Worm (Caenorhabditis elegans): Measurements from ENCODE around the gene Y81B9A.3.

Gene Y81B9A.3

ce11 chrX:9225273-9225672, 43.0 kb downstream of the Y81B9A.3 start (continued):
- TF ChIP-seq unc-55 (GFP tag; optimal IDR thresholded peaks at IDR 0.05) (peak; percentile 32), elt-2 (tag; optimal IDR thresholded peaks at IDR 0.05) (peak; percentile 57), ztf-16 (tag; optimal IDR thresholded peaks at IDR 0.05) (peak; percentile 31), unc-3 (GFP tag; conservative IDR thresholded peaks at IDR 0.05) (no peak), unc-3 (tag; optimal IDR thresholded peaks at IDR 0.05) (no peak), ceh-30 (tag; optimal IDR thresholded peaks at IDR 0.05) (no peak), tbx-7 (tag; optimal IDR thresholded peaks at IDR 0.05) (no peak), lin-11 (tag; optimal IDR thresholded peaks at IDR 0.05) (no peak), nhr-11 (tag; optimal IDR thresholded peaks at IDR 0.05) (no peak), pha-4 (tag; optimal IDR thresholded peaks at IDR 0.05) (no peak), C08G9.2 (tag; optimal IDR thresholded peaks at IDR 0.05) (no peak), gmeb-2 (tag; optimal IDR thresholded peaks at IDR 0.05) (no peak), pha-2 (tag; optimal IDR thresholded peaks at IDR 0.05) (peak; percentile 60), pat-9 (tag; optimal IDR thresholded peaks at IDR 0.05) (no peak), sox-4 (tag; optimal IDR thresholded peaks at IDR 0.05) (no peak), fkh-10 (GFP tag; optimal IDR thresholded peaks at IDR 0.05) (no peak), fkh-6 (tag; optimal IDR thresholded peaks at IDR 0.05) (no peak), elt-4 (tag; optimal IDR thresholded peaks at IDR 0.05) (no peak), ceh-45 (GFP tag; IDR thresholded peaks at IDR 0.05) (no peak), C38D4.7 (GFP tag; optimal IDR thresholded peaks at IDR 0.05) (no peak), ahr-1 (tag; optimal IDR thresholded peaks at IDR 0.05) (no peak), syd-9 (tag; optimal IDR thresholded peaks at IDR 0.05) (no peak), tbx-2 (tag; optimal IDR thresholded peaks at IDR 0.05) (peak; percentile 62), K02D7.2 (tag; optimal IDR thresholded peaks at IDR 0.05) (no peak), odd-2 (tag; optimal IDR thresholded peaks at IDR 0.05) (no peak), zip-5 (tag; optimal IDR thresholded peaks at IDR 0.05) (no peak), pax-1 (tag; optimal IDR thresholded peaks at IDR 0.05) (peak; percentile 1), fax-1 (tag; optimal IDR thresholded peaks at IDR 0.05) (no peak), hlh-13 (GFP tag; optimal IDR thresholded peaks at IDR 0.05) (no peak), F13H6.1 (tag; optimal IDR thresholded peaks at IDR 0.05) (no peak), ceh-22 (tag; optimal IDR thresholded peaks at IDR 0.05) (no peak), ceh-24 (tag; optimal IDR thresholded peaks at IDR 0.05) (no peak), sox-2 (GFP tag; IDR thresholded peaks at IDR 0.05) (no peak), unc-86 (tag; optimal IDR thresholded peaks at IDR 0.05) (no peak), dmd-4 (tag; optimal IDR thresholded peaks at IDR 0.05; ENCODE audit: borderline replicate concordance) (no peak), hlh-6 (tag; optimal IDR thresholded peaks at IDR 0.05) (no peak), ceh-2 (tag; optimal IDR thresholded peaks at IDR 0.05) (no peak), ceh-48 (tag; optimal IDR thresholded peaks at IDR 0.05) (no peak)

ce11 chrX:9226904-9227303, 44.7 kb downstream of the Y81B9A.3 start:
- TF ChIP-seq ceh-45 (GFP tag; IDR thresholded peaks at IDR 0.05) (no peak), ama-1 (optimal IDR thresholded peaks at IDR 0.05) (no peak), K02D7.2 (tag; optimal IDR thresholded peaks at IDR 0.05) (no peak), ceh-2 (tag; optimal IDR thresholded peaks at IDR 0.05) (no peak), pat-9 (tag; optimal IDR thresholded peaks at IDR 0.05) (no peak), pax-1 (tag; optimal IDR thresholded peaks at IDR 0.05) (no peak), unc-86 (tag; optimal IDR thresholded peaks at IDR 0.05) (no peak), tbx-7 (tag; optimal IDR thresholded peaks at IDR 0.05) (no peak), ceh-30 (tag; optimal IDR thresholded peaks at IDR 0.05) (no peak), fkh-10 (GFP tag; optimal IDR thresholded peaks at IDR 0.05) (no peak), pha-4 (tag; optimal IDR thresholded peaks at IDR 0.05) (no peak), hlh-15 (tag; optimal IDR thresholded peaks at IDR 0.05) (no peak), C38D4.7 (GFP tag; optimal IDR thresholded peaks at IDR 0.05) (no peak), tbx-2 (tag; optimal IDR thresholded peaks at IDR 0.05) (no peak), gmeb-2 (tag; optimal IDR thresholded peaks at IDR 0.05) (no peak), hlh-13 (GFP tag; optimal IDR thresholded peaks at IDR 0.05) (no peak), unc-55 (GFP tag; optimal IDR thresholded peaks at IDR 0.05) (no peak), mec-3 (tag; optimal IDR thresholded peaks at IDR 0.05; ENCODE audit: borderline replicate concordance) (no peak)
